Fruit fly (Drosophila melanogaster): ENCODE data around the gene CG14367.
A peak's percentile ranks its signal among the peaks of the same experiment; 100 is the strongest.

CG14367 gene

dm6 chr3R:13645874-13646370 lies 47.9 kb upstream of the CG14367 start, which contains the start of gene sqd:
sqd (minus strand) TSS chr3R:13646304.
- TF ChIP-seq Hr83 (GFP tag; optimal IDR thresholded peaks at IDR 0.05; ENCODE audit: poor library complexity, severe bottlenecking) = no peak
- TF ChIP-seq Jra (GFP tag; optimal IDR thresholded peaks at IDR 0.05) = no peak
- TF ChIP-seq Sp1 (GFP tag; optimal IDR thresholded peaks at IDR 0.05) = peak; percentile 71
- TF ChIP-seq rgr (GFP tag; optimal IDR thresholded peaks at IDR 0.05) = peak; percentile 63
- TF ChIP-seq Dif (GFP tag; optimal IDR thresholded peaks at IDR 0.05; ENCODE audit: partially characterized antibody) = no peak
- TF ChIP-seq lola (GFP tag; optimal IDR thresholded peaks at IDR 0.05) = no peak
- TF ChIP-seq Rel (GFP tag; optimal IDR thresholded peaks at IDR 0.05) = no peak
- TF ChIP-seq Rel (tag; optimal IDR thresholded peaks at IDR 0.05) = no peak
- no peak for TF ChIP-seq GATAd (GFP tag; optimal IDR thresholded peaks at IDR 0.05)
- peak; percentile 69 for TF ChIP-seq h (GFP tag; optimal IDR thresholded peaks at IDR 0.05)
- no peak for TF ChIP-seq N (GFP tag; optimal IDR thresholded peaks at IDR 0.05)
- TF ChIP-seq CrebA (GFP tag; optimal IDR thresholded peaks at IDR 0.05; ENCODE audit: borderline replicate concordance) = no peak
- no peak for TF ChIP-seq psq (GFP tag; optimal IDR thresholded peaks at IDR 0.05)
- TF ChIP-seq Myc (optimal IDR thresholded peaks at IDR 0.05) = peak; percentile 23
- TF ChIP-seq dsf (GFP tag; optimal IDR thresholded peaks at IDR 0.05; ENCODE audit: borderline replicate concordance) = no peak
- TF ChIP-seq Dfd (GFP tag; optimal IDR thresholded peaks at IDR 0.05) = no peak
- TF ChIP-seq Hnf4 (GFP tag; optimal IDR thresholded peaks at IDR 0.05) = peak; percentile 52
- TF ChIP-seq woc (GFP tag; optimal IDR thresholded peaks at IDR 0.05) = peak; percentile 18
- TF ChIP-seq jim (GFP tag; optimal IDR thresholded peaks at IDR 0.05) = peak; percentile 26
- no peak for TF ChIP-seq Hr78 (GFP tag; optimal IDR thresholded peaks at IDR 0.05)
- peak; percentile 42 for TF ChIP-seq CG9705 (GFP tag; optimal IDR thresholded peaks at IDR 0.05)
- TF ChIP-seq HLH106 (tag; optimal IDR thresholded peaks at IDR 0.05) = peak; percentile 41
- TF ChIP-seq br (GFP tag; optimal IDR thresholded peaks at IDR 0.05) = peak; percentile 50
- peak; percentile 47 for TF ChIP-seq OdsH (GFP tag; optimal IDR thresholded peaks at IDR 0.05)
- no peak for TF ChIP-seq usp (GFP tag; optimal IDR thresholded peaks at IDR 0.05)
- peak; percentile 52 for TF ChIP-seq fru (GFP tag; optimal IDR thresholded peaks at IDR 0.05)
- TF ChIP-seq Mio (GFP tag; optimal IDR thresholded peaks at IDR 0.05) = no peak
- TF ChIP-seq pan (optimal IDR thresholded peaks at IDR 0.05) = no peak
- peak; percentile 27 to 56 for TF ChIP-seq foxo (GFP tag; optimal IDR thresholded peaks at IDR 0.05)
- peak; percentile 3 for TF ChIP-seq brk (GFP tag; optimal IDR thresholded peaks at IDR 0.05)
- peak; percentile 54 for TF ChIP-seq dmrt93B (GFP tag; optimal IDR thresholded peaks at IDR 0.05)
- no peak for TF ChIP-seq sv (GFP tag; optimal IDR thresholded peaks at IDR 0.05)
- TF ChIP-seq Vsx2 (GFP tag; optimal IDR thresholded peaks at IDR 0.05; ENCODE audit: partially characterized antibody) = no peak
- TF ChIP-seq CG32264 (GFP tag; optimal IDR thresholded peaks at IDR 0.05) = peak; percentile 22
- no peak for TF ChIP-seq tai (GFP tag; optimal IDR thresholded peaks at IDR 0.05)
- TF ChIP-seq Abd-B (GFP tag; optimal IDR thresholded peaks at IDR 0.05) = no peak
- TF ChIP-seq ey (GFP tag; optimal IDR thresholded peaks at IDR 0.05) = peak; percentile 47
- no peak for TF ChIP-seq dl (GFP tag; optimal IDR thresholded peaks at IDR 0.05; ENCODE audit: insufficient read depth in 1 of 2, partially characterized antibody in 2 of 2)
- peak; percentile 1 for TF ChIP-seq sage (GFP tag; optimal IDR thresholded peaks at IDR 0.05)

- no peak for TF ChIP-seq OdsH (GFP tag; optimal IDR thresholded peaks at IDR 0.05)
- TF ChIP-seq tai (GFP tag; optimal IDR thresholded peaks at IDR 0.05) = peak; percentile 27
- TF ChIP-seq CrebA (GFP tag; optimal IDR thresholded peaks at IDR 0.05; ENCODE audit: borderline replicate concordance) = no peak
- TF ChIP-seq dsf (GFP tag; optimal IDR thresholded peaks at IDR 0.05; ENCODE audit: borderline replicate concordance) = no peak
- TF ChIP-seq h (GFP tag; optimal IDR thresholded peaks at IDR 0.05) = no peak
- TF ChIP-seq Dif (GFP tag; optimal IDR thresholded peaks at IDR 0.05; ENCODE audit: partially characterized antibody) = no peak
- TF ChIP-seq N (GFP tag; optimal IDR thresholded peaks at IDR 0.05) = no peak
- TF ChIP-seq dmrt93B (GFP tag; optimal IDR thresholded peaks at IDR 0.05) = no peak
- TF ChIP-seq CG32264 (GFP tag; optimal IDR thresholded peaks at IDR 0.05) = no peak
- no peak for TF ChIP-seq Jra (GFP tag; optimal IDR thresholded peaks at IDR 0.05)
- TF ChIP-seq woc (GFP tag; optimal IDR thresholded peaks at IDR 0.05) = peak; percentile 28
- no peak for TF ChIP-seq Hr78 (GFP tag; optimal IDR thresholded peaks at IDR 0.05)
- no peak for TF ChIP-seq GATAd (GFP tag; optimal IDR thresholded peaks at IDR 0.05)
- TF ChIP-seq lola (GFP tag; optimal IDR thresholded peaks at IDR 0.05) = no peak
- TF ChIP-seq Hr83 (GFP tag; optimal IDR thresholded peaks at IDR 0.05; ENCODE audit: poor library complexity, severe bottlenecking) = no peak
- TF ChIP-seq Abd-B (GFP tag; optimal IDR thresholded peaks at IDR 0.05) = no peak
- TF ChIP-seq CG9705 (GFP tag; optimal IDR thresholded peaks at IDR 0.05) = no peak
- no peak for TF ChIP-seq sage (GFP tag; optimal IDR thresholded peaks at IDR 0.05)
- no peak for TF ChIP-seq fru (GFP tag; optimal IDR thresholded peaks at IDR 0.05)
- TF ChIP-seq sv (GFP tag; optimal IDR thresholded peaks at IDR 0.05) = no peak
- TF ChIP-seq Mio (GFP tag; optimal IDR thresholded peaks at IDR 0.05) = no peak
- TF ChIP-seq foxo (GFP tag; optimal IDR thresholded peaks at IDR 0.05) = peak in 1 of 2 experiments; percentile 13
- TF ChIP-seq jim (GFP tag; optimal IDR thresholded peaks at IDR 0.05) = no peak
- no peak for TF ChIP-seq brk (GFP tag; optimal IDR thresholded peaks at IDR 0.05)
- TF ChIP-seq ey (GFP tag; optimal IDR thresholded peaks at IDR 0.05) = no peak
- TF ChIP-seq HLH106 (tag; optimal IDR thresholded peaks at IDR 0.05) = peak; percentile 2
- TF ChIP-seq usp (GFP tag; optimal IDR thresholded peaks at IDR 0.05) = no peak
- no peak for TF ChIP-seq Rel (GFP tag; optimal IDR thresholded peaks at IDR 0.05)
- TF ChIP-seq Rel (tag; optimal IDR thresholded peaks at IDR 0.05) = peak; percentile 28
- TF ChIP-seq Vsx2 (GFP tag; optimal IDR thresholded peaks at IDR 0.05; ENCODE audit: partially characterized antibody) = no peak
- TF ChIP-seq pan (optimal IDR thresholded peaks at IDR 0.05) = no peak
- TF ChIP-seq rgr (GFP tag; optimal IDR thresholded peaks at IDR 0.05) = peak; percentile 34
- peak; percentile 42 for TF ChIP-seq Dfd (GFP tag; optimal IDR thresholded peaks at IDR 0.05)
- peak; percentile 25 for TF ChIP-seq Hnf4 (GFP tag; optimal IDR thresholded peaks at IDR 0.05)
- TF ChIP-seq dl (GFP tag; optimal IDR thresholded peaks at IDR 0.05; ENCODE audit: insufficient read depth in 1 of 2, partially characterized antibody in 2 of 2) = no peak
- TF ChIP-seq Sp1 (GFP tag; optimal IDR thresholded peaks at IDR 0.05) = peak; percentile 8
- no peak for TF ChIP-seq Myc (optimal IDR thresholded peaks at IDR 0.05)
- peak; percentile 37 for TF ChIP-seq psq (GFP tag; optimal IDR thresholded peaks at IDR 0.05)
- no peak for TF ChIP-seq br (GFP tag; optimal IDR thresholded peaks at IDR 0.05)
Measured at dm6 chr3R:13646729-13647633, 46.9 kb upstream of the CG14367 start, which contains the start of gene rin. rin (plus strand) TSS chr3R:13647004.
